Fruit fly (Drosophila melanogaster): ENCODE measurements around the gene Trf4-2.

The Trf4-2 gene

DNA sequence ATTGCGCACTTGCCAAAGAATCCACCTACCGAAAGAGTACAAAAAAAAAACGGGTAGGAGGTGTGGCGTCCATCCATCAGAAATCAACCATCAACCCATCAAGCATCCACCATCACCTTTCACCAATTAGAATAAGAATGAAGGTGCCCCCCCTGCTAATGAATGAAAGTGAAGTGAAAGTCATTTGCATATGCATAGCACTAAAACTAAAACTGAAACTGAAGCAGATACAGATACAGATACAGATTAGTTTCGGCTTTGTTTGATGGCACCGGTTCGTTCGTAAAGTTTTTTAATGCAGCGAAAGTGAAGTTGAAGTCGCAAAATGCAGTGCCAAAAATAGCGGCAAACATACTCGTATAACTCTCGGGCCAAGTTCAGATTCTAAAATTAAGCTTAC, 43.0 kb downstream of the Trf4-2 start:
- no peak for TF ChIP-seq noc (tag; optimal IDR thresholded peaks at IDR 0.05)

DNA sequence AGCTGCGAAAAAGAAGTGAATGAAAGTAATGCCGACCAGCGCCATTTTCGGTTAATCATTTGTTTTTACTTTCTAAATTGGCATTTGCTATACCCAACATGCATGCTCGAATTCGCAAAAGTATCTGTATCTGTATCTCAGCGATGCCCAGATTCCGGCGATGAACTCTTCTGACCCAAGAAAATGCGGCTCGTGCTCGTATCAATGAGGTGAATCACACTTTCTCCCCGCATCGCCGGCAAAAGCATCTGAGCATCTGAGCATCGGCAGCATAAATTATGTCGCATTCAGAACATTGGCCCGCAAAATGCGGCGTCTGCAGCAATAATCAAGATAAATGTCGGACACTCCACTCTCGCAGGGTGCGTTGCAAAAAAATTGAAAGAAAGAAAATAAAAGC, 43.9 kb downstream of the Trf4-2 start:
- no peak for TF ChIP-seq noc (tag; optimal IDR thresholded peaks at IDR 0.05)

DNA sequence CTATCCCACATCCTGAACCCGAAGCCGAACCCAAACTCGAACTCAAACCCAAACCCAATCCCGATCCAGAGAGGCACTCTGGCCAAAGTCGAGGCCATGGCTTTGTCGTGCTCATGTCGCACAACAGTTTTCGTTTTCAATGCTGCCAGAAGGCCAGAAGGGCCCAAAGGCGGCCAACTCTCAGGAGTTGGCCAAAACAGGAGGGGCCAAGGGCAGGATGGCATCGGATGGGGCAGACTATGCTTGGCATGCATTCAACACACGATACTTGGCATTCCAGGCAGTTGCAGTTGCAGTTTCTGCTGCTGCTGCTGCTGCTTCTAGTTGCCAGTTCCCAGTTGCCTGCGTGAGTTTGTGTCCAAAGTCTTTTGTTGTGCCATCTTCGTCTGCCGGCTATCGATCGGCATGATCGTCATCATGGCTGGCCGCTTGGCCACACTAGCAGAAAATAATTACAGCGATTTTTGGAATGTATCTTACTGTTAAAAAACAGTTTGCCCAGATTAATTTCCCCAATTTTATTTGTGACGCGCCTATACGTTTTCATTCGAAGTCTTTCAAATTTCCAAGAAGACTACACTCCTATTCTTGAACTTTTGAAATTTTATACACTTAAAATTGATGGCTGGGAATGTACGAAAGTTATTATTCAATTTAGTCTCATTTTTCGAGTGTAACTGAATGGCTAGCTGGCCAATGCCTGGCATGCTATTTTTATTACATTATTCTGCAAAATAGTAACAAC, 45.5 kb downstream of the Trf4-2 start:
- TF ChIP-seq noc (tag; optimal IDR thresholded peaks at IDR 0.05): no peak

DNA sequence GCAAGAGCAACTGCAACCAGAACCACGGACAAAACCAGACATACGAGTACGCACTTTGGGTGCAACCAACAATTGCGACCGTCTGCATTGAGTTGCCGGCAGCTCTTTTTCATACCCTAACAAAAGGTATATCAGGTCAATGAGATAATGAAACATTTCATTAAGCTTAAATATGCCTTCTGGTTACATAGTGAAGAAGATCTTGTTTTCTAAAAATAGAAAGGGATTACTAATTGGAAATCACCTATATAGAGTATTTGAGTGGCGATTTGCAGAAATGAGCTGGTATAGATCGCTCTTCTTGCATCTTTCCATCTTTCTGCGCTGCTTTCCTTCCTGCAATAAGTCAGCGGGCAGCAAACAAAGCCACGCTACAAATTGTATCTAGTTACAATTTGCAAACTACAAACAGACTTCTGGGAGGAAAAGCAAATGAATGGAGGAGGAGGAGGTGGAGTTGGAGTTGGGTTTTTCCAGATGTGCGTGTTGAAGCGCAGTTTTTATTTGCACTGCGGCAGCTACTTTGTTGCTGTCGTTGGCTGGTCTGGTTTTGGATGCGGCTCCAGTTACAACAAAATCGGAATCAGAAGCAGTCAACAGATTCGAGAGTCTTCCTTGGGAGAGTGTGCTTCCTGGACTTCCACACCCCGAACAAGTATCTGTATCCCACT, 49.9 kb downstream of the Trf4-2 start:
- TF ChIP-seq noc (tag; optimal IDR thresholded peaks at IDR 0.05): no peak

DNA sequence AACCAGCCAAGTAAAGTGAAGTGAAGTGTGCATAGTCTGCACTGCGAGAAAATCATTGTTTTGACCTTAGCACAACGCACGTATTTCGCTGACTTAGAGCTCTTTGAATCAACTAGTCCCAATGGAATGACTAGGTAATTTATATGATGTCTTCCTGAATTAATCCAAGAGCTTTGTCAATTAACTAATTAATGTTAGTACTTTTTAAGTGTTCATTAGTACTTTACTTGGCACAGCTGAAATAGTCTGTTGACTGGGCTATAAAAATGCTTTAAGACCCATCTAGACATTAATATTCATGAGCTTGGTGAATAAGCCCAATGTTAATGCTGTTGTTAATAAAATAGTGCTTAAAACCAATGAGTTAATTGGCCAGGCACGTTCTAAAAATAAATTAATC, 51.1 kb downstream of the Trf4-2 start:
- no peak for TF ChIP-seq noc (tag; optimal IDR thresholded peaks at IDR 0.05)

Measured in whole organism, larva.